Worm (Caenorhabditis elegans): ENCODE measurements around the gene srg-2.

srg-2 gene

ce11 chrIII:6272868-6273267 lies 12.9 kb upstream of the srg-2 start, which contains the start of gene C18F10.2:
TSS of gene C18F10.2 (plus strand) at chrIII:6273168.
- TF ChIP-seq F13H6.1 (tag; optimal IDR thresholded peaks at IDR 0.05) (no peak), dmd-4 (tag; optimal IDR thresholded peaks at IDR 0.05; ENCODE audit: borderline replicate concordance) (no peak), syd-9 (tag; optimal IDR thresholded peaks at IDR 0.05) (no peak), elt-2 (tag; optimal IDR thresholded peaks at IDR 0.05) (no peak), ref-2 (tag; optimal IDR thresholded peaks at IDR 0.05) (no peak), fkh-10 (GFP tag; optimal IDR thresholded peaks at IDR 0.05) (no peak), ceh-30 (tag; optimal IDR thresholded peaks at IDR 0.05) (no peak)

- TF ChIP-seq ceh-24 (tag; optimal IDR thresholded peaks at IDR 0.05) = no peak
- no peak for TF ChIP-seq K09A11.1 (tag; optimal IDR thresholded peaks at IDR 0.05; ENCODE audit: insufficient read depth)
- no peak for TF ChIP-seq ceh-9 (tag; optimal IDR thresholded peaks at IDR 0.05)
- TF ChIP-seq elt-4 (tag; optimal IDR thresholded peaks at IDR 0.05) = no peak
- no peak for TF ChIP-seq pat-9 (tag; optimal IDR thresholded peaks at IDR 0.05)
- TF ChIP-seq npax-4 (tag; optimal IDR thresholded peaks at IDR 0.05) = no peak
- TF ChIP-seq C08G9.2 (tag; optimal IDR thresholded peaks at IDR 0.05) = no peak
- no peak for TF ChIP-seq pha-4 (tag; optimal IDR thresholded peaks at IDR 0.05)
- no peak for TF ChIP-seq zip-5 (tag; optimal IDR thresholded peaks at IDR 0.05)
- TF ChIP-seq fax-1 (tag; optimal IDR thresholded peaks at IDR 0.05) = no peak
- no peak for TF ChIP-seq hlh-6 (tag; optimal IDR thresholded peaks at IDR 0.05)
- TF ChIP-seq hlh-30 (tag; optimal IDR thresholded peaks at IDR 0.05; ENCODE audit: insufficient read depth) = no peak
- no peak for TF ChIP-seq ceh-34 (tag; optimal IDR thresholded peaks at IDR 0.05)
- no peak for TF ChIP-seq ttx-3 (tag; optimal IDR thresholded peaks at IDR 0.05)
- TF ChIP-seq syd-9 (tag; optimal IDR thresholded peaks at IDR 0.05) = no peak
- no peak for TF ChIP-seq pax-1 (tag; optimal IDR thresholded peaks at IDR 0.05)
These were observed 10.3 kb upstream of the srg-2 start, which contains the start of gene srg-3 for ce11 chrIII:6270277-6270676. TSS of gene srg-3 (minus strand) at chrIII:6270377.

ce11 chrIII:6268061-6268460 lies 8.0 kb upstream of the srg-2 start, which contains the start of gene srg-7:
TSS of gene srg-7 (minus strand) at chrIII:6268161.
- TF ChIP-seq unc-55 (GFP tag; optimal IDR thresholded peaks at IDR 0.05) (no peak), rnt-1 (tag; optimal IDR thresholded peaks at IDR 0.05) (no peak), elt-2 (tag; optimal IDR thresholded peaks at IDR 0.05) (no peak), ceh-14 (tag; optimal IDR thresholded peaks at IDR 0.05) (no peak), hlh-6 (tag; optimal IDR thresholded peaks at IDR 0.05) (no peak)

DNA sequence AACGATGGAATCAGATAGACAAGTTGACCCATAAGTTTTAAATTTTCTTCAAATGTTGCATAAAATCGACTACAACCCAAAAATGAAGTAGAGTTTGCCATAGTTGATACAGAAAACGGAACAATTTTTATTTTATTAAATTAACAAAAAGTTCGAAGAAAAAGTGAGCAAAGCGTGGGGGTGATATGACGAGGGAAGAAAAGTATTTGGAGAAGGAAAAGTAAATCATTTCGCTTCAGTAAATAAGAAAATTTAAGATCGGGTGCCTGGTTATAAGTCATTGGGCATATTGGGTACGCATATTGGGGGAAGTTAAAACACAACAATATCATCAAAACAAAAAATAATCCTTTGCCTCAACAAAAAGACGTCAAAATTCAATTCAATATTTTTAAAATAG lies 5.9 kb upstream of the srg-2 start, which contains the start of gene srg-6:
Gene srg-6, minus strand, starts transcription at position 101 of the 400 bp plus-strand sequence.
- no peak for TF ChIP-seq lim-6 (tag; optimal IDR thresholded peaks at IDR 0.05)
- no peak for TF ChIP-seq che-1 (tag; optimal IDR thresholded peaks at IDR 0.05)
- no peak for TF ChIP-seq ets-4 (tag; optimal IDR thresholded peaks at IDR 0.05)
- TF ChIP-seq K02D7.2 (tag; optimal IDR thresholded peaks at IDR 0.05) = no peak
- no peak for TF ChIP-seq pag-3 (tag; optimal IDR thresholded peaks at IDR 0.05; ENCODE audit: borderline replicate concordance)
- no peak for TF ChIP-seq pat-9 (tag; optimal IDR thresholded peaks at IDR 0.05)
- no peak for TF ChIP-seq rnt-1 (tag; optimal IDR thresholded peaks at IDR 0.05)
- TF ChIP-seq pqm-1 (tag; optimal IDR thresholded peaks at IDR 0.05) = no peak
- no peak for TF ChIP-seq dmd-4 (tag; optimal IDR thresholded peaks at IDR 0.05; ENCODE audit: borderline replicate concordance)
- no peak for TF ChIP-seq ceh-18 (tag; optimal IDR thresholded peaks at IDR 0.05)
- no peak for TF ChIP-seq ceh-34 (tag; optimal IDR thresholded peaks at IDR 0.05)
- no peak for TF ChIP-seq C08G9.2 (tag; optimal IDR thresholded peaks at IDR 0.05)
- no peak for TF ChIP-seq nhr-232 (tag; optimal IDR thresholded peaks at IDR 0.05)
- TF ChIP-seq fkh-6 (tag; optimal IDR thresholded peaks at IDR 0.05) = no peak
- TF ChIP-seq madf-2 (tag; optimal IDR thresholded peaks at IDR 0.05) = no peak
- no peak for TF ChIP-seq hlh-13 (GFP tag; optimal IDR thresholded peaks at IDR 0.05)
- TF ChIP-seq tbx-2 (tag; optimal IDR thresholded peaks at IDR 0.05) = no peak
- no peak for TF ChIP-seq sox-2 (GFP tag; IDR thresholded peaks at IDR 0.05)
- TF ChIP-seq fax-1 (tag; optimal IDR thresholded peaks at IDR 0.05) = no peak
